Worm (Caenorhabditis elegans) whole organism, early embryonic: Measurements from ENCODE around the gene ptr-20.

ENCODE experiments used
- B0310.2 ChIP-seq: sonication (generic microtip); optimal IDR thresholded peaks from 2 replicates; lab custom pipeline; 2016; ENCODE audit warnings: mild to moderate bottlenecking, missing genetic modification characterization, missing compliant biosample characterization
- F13C5.2 ChIP-seq: sonication (generic microtip); optimal IDR thresholded peaks from 2 replicates; lab custom pipeline; 2017; ENCODE audit warnings: mild to moderate bottlenecking, missing genetic modification characterization, inconsistent platforms, missing compliant biosample characterization
- aly-1 ChIP-seq: sonication (generic microtip); optimal IDR thresholded peaks from 2 replicates; lab custom pipeline; 2016; ENCODE audit warnings: missing genetic modification characterization, missing compliant biosample characterization
- ama-1 ChIP-seq: fragments of 150-350 bp; optimal IDR thresholded peaks from 2 replicates; lab custom pipeline; 2014
- ceh-13 ChIP-seq: fragments of 200-800 bp; sonication (Bioruptor generic); optimal IDR thresholded peaks from 2 replicates; lab custom pipeline; 2018; ENCODE audit warnings: mild to moderate bottlenecking, missing genetic modification characterization, missing compliant biosample characterization
- ceh-36 ChIP-seq: sonication (generic microtip); optimal IDR thresholded peaks from 2 replicates; lab custom pipeline; 2016; ENCODE audit warnings: missing genetic modification characterization, inconsistent platforms, missing compliant biosample characterization
- ets-7 ChIP-seq: sonication (generic microtip); optimal IDR thresholded peaks from 2 replicates; lab custom pipeline; 2016; ENCODE audit warnings: missing genotype, missing genetic modification characterization, missing compliant biosample characterization
- flt-1 ChIP-seq: fragments of 200-800 bp; sonication (Bioruptor generic); IDR thresholded peaks from 2 replicates; pipeline ENCODE4 v1.3.6; 2022; ENCODE audit warnings: missing genetic modification characterization, missing compliant biosample characterization
- hmbx-1 ChIP-seq: sonication (generic microtip); optimal IDR thresholded peaks from 2 replicates; lab custom pipeline; 2016; ENCODE audit warnings: mild to moderate bottlenecking, missing genetic modification characterization, missing compliant biosample characterization
- hmg-4 ChIP-seq: fragments of 200-800 bp; sonication (Bioruptor generic); optimal IDR thresholded peaks from 2 replicates; lab custom pipeline; 2018; ENCODE audit warnings: mild to moderate bottlenecking, missing genetic modification characterization, missing compliant biosample characterization
- hnd-1 ChIP-seq: sonication (generic microtip); optimal IDR thresholded peaks from 2 replicates; lab custom pipeline; 2016; ENCODE audit warnings: missing genetic modification characterization, missing compliant biosample characterization
- pes-1 ChIP-seq: fragments of 200-800 bp; sonication (Bioruptor generic); IDR thresholded peaks from 2 replicates; pipeline ENCODE4 v1.3.6; 2022; ENCODE audit warnings: missing genetic modification reagents, missing genetic modification characterization, missing compliant biosample characterization
- scrt-1 ChIP-seq: fragments of 200-800 bp; sonication (Bioruptor generic); IDR thresholded peaks from 2 replicates; pipeline ENCODE4 v1.3.6; 2022; ENCODE audit warnings: missing genetic modification characterization, missing compliant biosample characterization
- sea-1 ChIP-seq: fragments of 200-800 bp; sonication (Bioruptor generic); conservative IDR thresholded peaks from 2 replicates; pipeline ENCODE4 v1.3.6; 2022; ENCODE audit warnings: missing genetic modification characterization, missing compliant biosample characterization
- tbx-11 ChIP-seq: fragments of 200-800 bp; sonication (Bioruptor generic); IDR thresholded peaks from 2 replicates; pipeline ENCODE4 v1.3.6; 2022; ENCODE audit warnings: missing genetic modification characterization, missing compliant biosample characterization
- tbx-37 ChIP-seq: fragments of 200-800 bp; sonication (Bioruptor generic); conservative IDR thresholded peaks from 2 replicates; pipeline ENCODE4 v1.3.6; 2022; ENCODE audit warnings: missing genetic modification reagents, missing genetic modification characterization, missing compliant biosample characterization
- tra-4 ChIP-seq: sonication (generic microtip); optimal IDR thresholded peaks from 2 replicates; lab custom pipeline; 2017; ENCODE audit warnings: missing genetic modification characterization, missing compliant biosample characterization

The ptr-20 gene

DNA sequence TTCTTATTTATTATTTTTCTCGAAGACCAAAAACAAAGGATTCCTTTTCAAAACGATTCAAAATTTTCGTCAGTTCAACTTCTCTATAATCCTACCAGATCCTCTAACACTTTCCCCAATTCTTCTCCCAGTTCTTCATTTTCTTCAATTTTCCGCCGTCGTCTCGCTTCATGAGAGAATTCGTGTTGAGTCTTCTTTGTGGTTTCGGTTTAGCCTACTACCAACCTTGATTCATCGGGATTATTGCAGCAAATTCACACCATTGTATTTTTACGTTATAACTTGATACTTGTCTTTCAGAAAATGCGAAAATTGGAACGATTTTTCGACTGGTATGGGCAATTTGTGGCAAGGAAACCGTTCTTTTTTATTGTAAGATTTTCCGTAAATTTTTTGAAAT lies at the start of gene ptr-20:
Gene ptr-20, plus strand, starts transcription at position 301 of the 400 bp plus-strand sequence.
- no peak for TF ChIP-seq hmg-4 (GFP tag; lab: Kevin White, UChicago)
- TF ChIP-seq B0310.2 (tag; lab: Kevin White, UChicago) = no peak
- TF ChIP-seq hmbx-1 (tag; lab: Kevin White, UChicago) = no peak
- no peak for TF ChIP-seq hnd-1
- no peak for TF ChIP-seq flt-1 (GFP tag; lab: Robert Waterston, UW)
- no peak for TF ChIP-seq ama-1 (lab: Kevin White, UChicago)
- no peak for TF ChIP-seq ceh-36 (tag; lab: Kevin White, UChicago)
- no peak for TF ChIP-seq aly-1 (tag; lab: Kevin White, UChicago)
- TF ChIP-seq F13C5.2 (tag; lab: Kevin White, UChicago) = no peak
- no peak for TF ChIP-seq tbx-11 (GFP tag; lab: Robert Waterston, UW)
- TF ChIP-seq pes-1 (GFP tag; lab: Robert Waterston, UW) = no peak
- no peak for TF ChIP-seq tbx-37 (GFP tag; lab: Robert Waterston, UW)
- no peak for TF ChIP-seq ceh-13 (GFP tag; lab: Kevin White, UChicago)
- no peak for TF ChIP-seq sea-1 (GFP tag; lab: Robert Waterston, UW)
- no peak for TF ChIP-seq tra-4 (tag; lab: Kevin White, UChicago)

DNA sequence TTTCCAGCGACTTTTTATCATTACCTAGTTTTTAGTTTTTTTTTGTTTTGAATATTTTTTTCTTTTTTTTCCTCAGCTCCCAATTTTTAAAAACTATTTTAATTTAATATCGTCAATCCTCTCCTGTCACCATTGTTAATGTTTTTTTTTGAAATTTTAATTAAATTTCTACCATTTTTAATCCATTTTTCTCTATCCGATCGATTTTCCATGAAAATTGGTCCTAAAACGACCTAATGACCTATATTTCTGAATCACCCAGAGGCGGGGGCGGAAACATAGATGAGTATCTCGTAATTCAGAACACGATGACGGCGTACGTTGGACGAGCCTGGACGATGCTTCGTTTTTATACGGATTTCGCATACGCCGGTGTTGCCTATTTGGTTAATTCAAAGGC lies 48.1 kb upstream of the ptr-20 start, which contains the start of gene Y53F4B.39:
Gene Y53F4B.39, plus strand, starts transcription at position 301 of the 400 bp plus-strand sequence.
- no peak for TF ChIP-seq hmg-4 (GFP tag; lab: Kevin White, UChicago)
- no peak for TF ChIP-seq ets-7
- no peak for TF ChIP-seq scrt-1
- TF ChIP-seq tbx-37 (GFP tag; lab: Robert Waterston, UW) = no peak

DNA sequence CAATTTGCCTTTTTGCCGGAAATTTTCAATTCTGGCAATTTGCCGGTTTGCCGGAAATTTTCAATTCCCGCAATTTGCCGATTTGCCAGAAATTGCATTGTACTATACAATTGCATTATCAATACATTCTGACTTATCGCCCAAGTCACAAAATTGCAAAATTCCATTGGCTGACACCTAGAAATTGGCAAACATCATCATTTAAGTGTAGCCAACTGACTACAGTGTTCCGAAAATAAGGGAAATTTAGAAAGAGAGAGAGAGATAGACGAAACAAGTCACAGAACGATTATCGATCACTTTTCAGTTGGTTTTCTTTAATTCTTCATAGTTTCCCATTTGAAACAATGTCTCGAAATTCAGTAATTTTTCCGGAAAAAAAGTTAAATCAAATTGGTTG lies 46.6 kb upstream of the ptr-20 start:
- TF ChIP-seq F13C5.2 (tag; lab: Kevin White, UChicago) (no peak), ceh-36 (tag; lab: Kevin White, UChicago) (no peak), hmbx-1 (tag; lab: Kevin White, UChicago) (no peak), scrt-1 (no peak), ets-7 (no peak), sea-1 (GFP tag; lab: Robert Waterston, UW) (no peak), hnd-1 (no peak), aly-1 (tag; lab: Kevin White, UChicago) (no peak), hmg-4 (GFP tag; lab: Kevin White, UChicago) (no peak), tbx-11 (GFP tag; lab: Robert Waterston, UW) (no peak), tra-4 (tag; lab: Kevin White, UChicago) (no peak), B0310.2 (tag; lab: Kevin White, UChicago) (no peak), tbx-37 (GFP tag; lab: Robert Waterston, UW) (no peak), ama-1 (lab: Kevin White, UChicago) (no peak), flt-1 (GFP tag; lab: Robert Waterston, UW) (no peak), pes-1 (GFP tag; lab: Robert Waterston, UW) (no peak), ceh-13 (GFP tag; lab: Kevin White, UChicago) (no peak)

DNA sequence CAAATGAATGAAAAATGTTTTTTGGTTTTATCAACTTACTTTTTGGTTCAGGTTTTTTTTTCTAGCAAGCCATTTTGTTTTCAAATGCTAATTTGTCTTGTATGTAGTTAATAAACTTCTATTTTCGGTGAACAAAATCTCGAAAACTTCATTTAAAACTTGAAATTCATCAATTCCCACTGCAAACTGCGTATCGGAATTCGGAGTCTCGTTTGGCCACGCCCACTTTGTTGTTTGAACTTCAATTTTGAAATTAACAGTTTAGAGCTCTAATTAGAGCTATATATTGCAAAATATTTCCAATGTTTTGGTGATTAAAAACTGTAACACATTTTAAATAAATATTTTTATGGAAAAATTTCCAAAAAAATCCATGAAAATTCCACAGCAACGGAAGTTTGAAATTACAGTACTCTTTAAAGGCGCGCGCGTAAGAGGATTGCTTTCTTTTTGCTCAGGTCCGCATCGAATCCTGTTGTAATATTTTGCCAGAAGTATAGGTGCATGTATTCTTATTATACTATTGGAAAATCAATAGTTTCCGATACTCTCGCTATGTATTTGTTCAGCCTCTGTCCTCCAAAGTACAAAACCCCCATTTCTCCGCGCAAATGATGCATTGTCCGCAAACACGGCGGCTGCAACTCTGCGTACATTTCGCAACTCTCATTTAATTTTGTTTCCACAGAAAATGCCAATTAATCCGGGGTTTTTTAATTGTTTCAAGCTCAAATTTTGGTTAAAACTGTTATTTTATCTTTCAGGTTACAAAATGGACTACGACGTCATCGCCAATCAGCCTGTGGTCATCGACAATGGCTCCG lies 38.2 kb upstream of the ptr-20 start, which contains the start of gene arp-1:
Gene arp-1, plus strand, starts transcription at position 765 of the 824 bp plus-strand sequence.
- TF ChIP-seq hmg-4 (GFP tag; lab: Kevin White, UChicago) (peak; percentile 35), F13C5.2 (tag; lab: Kevin White, UChicago) (no peak), pes-1 (GFP tag; lab: Robert Waterston, UW) (no peak)

DNA sequence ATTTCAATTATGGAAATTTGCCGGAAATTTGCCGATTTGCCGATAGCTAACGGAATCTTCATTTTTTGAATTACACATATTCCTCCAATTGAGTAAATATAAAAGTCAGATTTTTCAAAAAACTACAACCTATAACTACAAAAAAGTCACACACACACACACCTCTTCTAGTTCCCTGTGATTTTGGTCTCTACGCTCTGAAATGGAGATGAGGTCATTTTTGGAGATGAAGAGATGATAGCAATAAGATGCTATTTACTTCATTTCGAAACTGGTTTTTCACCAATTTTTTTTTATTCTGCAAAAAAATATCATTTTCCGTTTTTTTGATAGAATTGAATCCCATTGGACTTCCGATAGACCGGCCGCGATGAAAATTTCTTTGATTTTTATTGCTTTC lies 33.8 kb upstream of the ptr-20 start, which contains the start of gene Y53F4B.23:
Gene Y53F4B.23, plus strand, starts transcription at position 312 of the 400 bp plus-strand sequence.
- TF ChIP-seq ets-7 = no peak
- TF ChIP-seq ceh-36 (tag; lab: Kevin White, UChicago) = no peak
- TF ChIP-seq ama-1 (lab: Kevin White, UChicago) = no peak
- TF ChIP-seq hnd-1 = no peak
- no peak for TF ChIP-seq pes-1 (GFP tag; lab: Robert Waterston, UW)
- no peak for TF ChIP-seq tbx-11 (GFP tag; lab: Robert Waterston, UW)
- TF ChIP-seq sea-1 (GFP tag; lab: Robert Waterston, UW) = no peak
- no peak for TF ChIP-seq aly-1 (tag; lab: Kevin White, UChicago)
- no peak for TF ChIP-seq flt-1 (GFP tag; lab: Robert Waterston, UW)
- TF ChIP-seq hmg-4 (GFP tag; lab: Kevin White, UChicago) = no peak
- TF ChIP-seq hmbx-1 (tag; lab: Kevin White, UChicago) = no peak
- no peak for TF ChIP-seq scrt-1
- no peak for TF ChIP-seq B0310.2 (tag; lab: Kevin White, UChicago)
- no peak for TF ChIP-seq F13C5.2 (tag; lab: Kevin White, UChicago)

DNA sequence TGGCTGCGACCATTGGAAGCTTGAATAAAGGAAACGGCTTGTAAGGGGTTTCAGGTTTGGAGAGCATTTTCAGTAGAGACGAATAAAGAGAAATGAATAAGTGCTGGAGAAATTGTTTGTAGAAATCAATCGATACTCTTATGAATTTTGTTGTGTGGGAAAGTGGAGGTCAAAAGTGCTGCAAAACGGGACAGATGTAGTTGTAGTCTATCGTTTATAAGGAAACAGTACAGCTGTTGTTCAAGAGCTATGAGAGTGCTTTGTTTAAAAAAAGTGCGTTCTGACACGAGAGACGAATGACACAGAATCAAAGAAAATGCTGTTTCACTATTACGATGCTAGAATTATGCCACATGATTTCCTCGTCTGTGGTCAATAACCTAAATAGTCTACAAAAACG lies 27.5 kb upstream of the ptr-20 start, which contains the start of gene Y53F4B.62:
Gene Y53F4B.62, minus strand, starts transcription at position 101 of the 400 bp plus-strand sequence.
- TF ChIP-seq ceh-36 (tag; lab: Kevin White, UChicago) = no peak
- TF ChIP-seq hmg-4 (GFP tag; lab: Kevin White, UChicago) = no peak
- no peak for TF ChIP-seq sea-1 (GFP tag; lab: Robert Waterston, UW)
- no peak for TF ChIP-seq hmbx-1 (tag; lab: Kevin White, UChicago)
- TF ChIP-seq flt-1 (GFP tag; lab: Robert Waterston, UW) = no peak
- no peak for TF ChIP-seq B0310.2 (tag; lab: Kevin White, UChicago)
- no peak for TF ChIP-seq ama-1 (lab: Kevin White, UChicago)
- TF ChIP-seq pes-1 (GFP tag; lab: Robert Waterston, UW) = no peak
- TF ChIP-seq F13C5.2 (tag; lab: Kevin White, UChicago) = no peak
- TF ChIP-seq aly-1 (tag; lab: Kevin White, UChicago) = no peak
- TF ChIP-seq hnd-1 = no peak
- TF ChIP-seq tbx-11 (GFP tag; lab: Robert Waterston, UW) = no peak
- no peak for TF ChIP-seq ets-7
- TF ChIP-seq ceh-13 (GFP tag; lab: Kevin White, UChicago) = no peak
- TF ChIP-seq scrt-1 = no peak
- TF ChIP-seq tra-4 (tag; lab: Kevin White, UChicago) = no peak
- no peak for TF ChIP-seq tbx-37 (GFP tag; lab: Robert Waterston, UW)
